Fruit fly (Drosophila melanogaster): Measurements from ENCODE around the gene Tre1.

DNA sequence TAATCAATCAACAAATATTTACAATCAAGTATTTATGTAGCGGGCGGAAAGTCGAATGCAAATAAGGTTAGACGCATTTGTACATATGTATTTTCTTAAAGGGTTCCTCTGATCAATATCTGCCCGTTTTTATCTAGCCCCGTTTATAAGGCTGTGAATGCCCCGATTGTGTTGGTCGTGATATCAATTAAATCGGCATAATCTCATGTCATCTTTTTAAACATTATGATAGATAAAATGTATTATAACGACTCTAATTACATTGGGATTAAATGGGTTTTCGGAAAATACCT lies 1.7 kb downstream of the Tre1 start:
- TF ChIP-seq HLH106 (tag; optimal IDR thresholded peaks at IDR 0.05) (no peak), lola (GFP tag; optimal IDR thresholded peaks at IDR 0.05) (no peak), sv (GFP tag; optimal IDR thresholded peaks at IDR 0.05) (peak; percentile 4), usp (GFP tag; optimal IDR thresholded peaks at IDR 0.05) (no peak), Hr78 (GFP tag; optimal IDR thresholded peaks at IDR 0.05) (no peak), Abd-B (GFP tag; optimal IDR thresholded peaks at IDR 0.05) (no peak), GATAd (GFP tag; optimal IDR thresholded peaks at IDR 0.05) (no peak), Dif (GFP tag; optimal IDR thresholded peaks at IDR 0.05; ENCODE audit: partially characterized antibody) (no peak)
